Fruit fly (Drosophila melanogaster) whole organism, embryonic: ENCODE results near the gene CG33502.
A peak's percentile ranks its signal among the peaks of the same experiment; 100 is the strongest.

Experiments used
- ATbp ChIP-seq: fragments of 200-800 bp; sonication (Bioruptor generic); optimal IDR thresholded peaks from 2 replicates; lab custom pipeline; 2017; ENCODE audit warnings: missing biosample characterization, mild to moderate bottlenecking, missing genetic modification characterization, missing genetic modification reagents
- Atf-2 ChIP-seq: fragments of 200-800 bp; sonication (Bioruptor generic); optimal IDR thresholded peaks from 2 replicates; lab custom pipeline; 2016; ENCODE audit warnings: missing biosample characterization, missing genetic modification characterization
- Atf3 ChIP-seq: fragments of 200-800 bp; sonication (Bioruptor generic); optimal IDR thresholded peaks from 3 replicates; lab custom pipeline; 2016; ENCODE audit warnings: missing biosample characterization, missing genetic modification characterization
- B-H2 ChIP-seq: fragments of 200-800 bp; sonication (Bioruptor generic); optimal IDR thresholded peaks from 2 replicates; lab custom pipeline; 2018; ENCODE audit warnings: missing biosample characterization, mild to moderate bottlenecking, missing genetic modification characterization
- Bdp1 ChIP-seq: fragments of 200-800 bp; sonication (Bioruptor generic); optimal IDR thresholded peaks from 3 replicates; lab custom pipeline; 2016; ENCODE audit warnings: missing biosample characterization, missing genetic modification characterization
- CG10431 ChIP-seq: fragments of 200-800 bp; sonication (Bioruptor generic); optimal IDR thresholded peaks from 3 replicates; lab custom pipeline; 2018; ENCODE audit warnings: missing biosample characterization, mild to moderate bottlenecking, missing genetic modification characterization
- CG11723 ChIP-seq: fragments of 200-800 bp; sonication (Bioruptor generic); optimal IDR thresholded peaks from 2 replicates; lab custom pipeline; 2017; ENCODE audit warnings: missing biosample characterization, mild to moderate bottlenecking, missing genetic modification characterization
- CG13123 ChIP-seq: fragments of 200-800 bp; sonication (Bioruptor generic); optimal IDR thresholded peaks from 2 replicates; lab custom pipeline; 2016; ENCODE audit warnings: missing biosample characterization, missing genetic modification characterization
- CG13287 ChIP-seq: fragments of 200-800 bp; sonication (Bioruptor generic); IDR thresholded peaks from 2 replicates; pipeline ENCODE4 v1.3.6; 2022; ENCODE audit warnings: missing biosample characterization, missing genetic modification characterization; ENCODE audit not compliant: partially characterized antibody
- CG14667 ChIP-seq: fragments of 200-800 bp; sonication (Bioruptor generic); IDR thresholded peaks from 2 replicates; pipeline ENCODE4 v1.3.6; 2022; ENCODE audit warnings: missing biosample characterization, missing genetic modification characterization
- CG14860 ChIP-seq: fragments of 200-800 bp; sonication (Bioruptor generic); IDR thresholded peaks from 3 replicates; pipeline ENCODE4 v1.3.6; 2022; ENCODE audit warnings: missing biosample characterization, missing genetic modification characterization; ENCODE audit not compliant: partially characterized antibody
- CG14965 ChIP-seq: fragments of 200-800 bp; sonication (Bioruptor generic); optimal IDR thresholded peaks from 2 replicates; lab custom pipeline; 2016; ENCODE audit warnings: missing biosample characterization, missing genetic modification characterization, borderline replicate concordance
- CG1529 ChIP-seq: fragments of 200-800 bp; sonication (Bioruptor generic); optimal IDR thresholded peaks from 3 replicates; lab custom pipeline; 2018; ENCODE audit warnings: missing biosample characterization, missing genetic modification characterization
- CG16813 ChIP-seq: fragments of 200-800 bp; sonication (Bioruptor generic); IDR thresholded peaks from 3 replicates; pipeline ENCODE4 v1.3.6; 2022; ENCODE audit warnings: missing biosample characterization, missing genetic modification characterization; ENCODE audit not compliant: partially characterized antibody
- CG17361 ChIP-seq: fragments of 200-800 bp; sonication (Bioruptor generic); IDR thresholded peaks from 3 replicates; pipeline ENCODE4 v1.3.6; 2022; ENCODE audit warnings: missing biosample characterization, missing genetic modification characterization
- CG18011 ChIP-seq: fragments of 200-800 bp; sonication (Bioruptor generic); optimal IDR thresholded peaks from 2 replicates; lab custom pipeline; 2017; ENCODE audit warnings: missing biosample characterization, missing genetic modification characterization, mild to moderate bottlenecking, moderate library complexity, missing genotype
- CG31388 ChIP-seq: fragments of 200-800 bp; sonication (Bioruptor generic); optimal IDR thresholded peaks from 2 replicates; lab custom pipeline; 2016; ENCODE audit warnings: missing biosample characterization, missing genetic modification characterization
- CG32767 ChIP-seq: fragments of 200-800 bp; sonication (Bioruptor generic); IDR thresholded peaks from 2 replicates; pipeline ENCODE4 v1.3.6; 2022; ENCODE audit warnings: missing biosample characterization, missing genetic modification characterization
- CG32772 ChIP-seq: fragments of 200-800 bp; sonication (Bioruptor generic); IDR thresholded peaks from 2 replicates; pipeline ENCODE4 v1.3.6; 2022; ENCODE audit warnings: missing biosample characterization, missing genetic modification characterization
- CG4707 ChIP-seq: fragments of 200-800 bp; sonication (Bioruptor generic); optimal IDR thresholded peaks from 2 replicates; lab custom pipeline; 2018; ENCODE audit warnings: missing biosample characterization, mild to moderate bottlenecking, missing genetic modification characterization, moderate library complexity
- CG6175 ChIP-seq: fragments of 200-800 bp; sonication (Bioruptor generic); IDR thresholded peaks from 3 replicates; pipeline ENCODE4 v1.3.6; 2022; ENCODE audit warnings: missing biosample characterization, missing genetic modification characterization
- CG7987 ChIP-seq: fragments of 200-800 bp; sonication (Bioruptor generic); optimal IDR thresholded peaks from 2 replicates; lab custom pipeline; 2018; ENCODE audit warnings: missing biosample characterization, mild to moderate bottlenecking, missing genetic modification characterization, moderate library complexity
- CG8944 ChIP-seq: fragments of 200-800 bp; sonication (Bioruptor generic); optimal IDR thresholded peaks from 3 replicates; lab custom pipeline; 2016; ENCODE audit warnings: missing biosample characterization, missing genetic modification characterization
- CrebB ChIP-seq: fragments of 200-800 bp; sonication (Bioruptor generic); optimal IDR thresholded peaks from 3 replicates; lab custom pipeline; 2018; ENCODE audit warnings: missing biosample characterization, mild to moderate bottlenecking, missing genetic modification characterization
- D ChIP-seq, 2 experiments: fragments of 200-800 bp in 1 of 2; fragments of >200 bp in 1 of 2; sonication (Bioruptor generic) in 1 of 2; optimal IDR thresholded peaks; 2 replicates in 1 of 2; 3 replicates in 1 of 2; lab custom pipeline; 2017; ENCODE audit warnings: mild to moderate bottlenecking in 1 of 2, missing biosample characterization in 1 of 2, missing genetic modification characterization in 1 of 2, missing genetic modification reagents in 1 of 2
- HLH54F ChIP-seq: fragments of 200-800 bp; sonication (Bioruptor generic); optimal IDR thresholded peaks from 3 replicates; lab custom pipeline; 2016; ENCODE audit warnings: missing biosample characterization, missing genetic modification characterization
- Hey ChIP-seq: fragments of 200-800 bp; sonication (Bioruptor generic); optimal IDR thresholded peaks from 3 replicates; lab custom pipeline; 2018; ENCODE audit warnings: missing biosample characterization, mild to moderate bottlenecking, missing genetic modification characterization
- Hmr ChIP-seq: fragments of 200-800 bp; sonication (Bioruptor generic); optimal IDR thresholded peaks from 3 replicates; lab custom pipeline; 2017; ENCODE audit warnings: mild to moderate bottlenecking, missing biosample characterization, missing genetic modification reagents, missing genetic modification characterization
- Med ChIP-seq: fragments of 200-800 bp; sonication (Bioruptor generic); peaks from one replicate; lab custom pipeline; 2016; ENCODE audit warnings: missing biosample characterization, missing genetic modification characterization, mild to moderate bottlenecking, inconsistent platforms, moderate library complexity
- Mrtf ChIP-seq: fragments of 200-800 bp; sonication (Bioruptor generic); IDR thresholded peaks from 3 replicates; pipeline ENCODE4 v1.3.6; 2022; ENCODE audit warnings: missing biosample characterization, missing genetic modification characterization
- Nf-YA ChIP-seq: fragments of 200-800 bp; sonication (Bioruptor generic); IDR thresholded peaks from 2 replicates; pipeline ENCODE4 v1.3.6; 2022; ENCODE audit warnings: missing biosample characterization, missing genetic modification characterization
- Oaz ChIP-seq: fragments of 200-800 bp; sonication (Bioruptor generic); IDR thresholded peaks from 2 replicates; pipeline ENCODE4 v1.3.6; 2022; ENCODE audit warnings: missing biosample characterization, missing genetic modification characterization
- Opbp ChIP-seq: fragments of 200-800 bp; sonication (Bioruptor generic); IDR thresholded peaks from 3 replicates; pipeline ENCODE4 v1.3.6; 2022; ENCODE audit warnings: missing biosample characterization, missing genetic modification characterization; ENCODE audit not compliant: partially characterized antibody
- ash1 ChIP-seq: fragments of 200-800 bp; sonication (Bioruptor generic); optimal IDR thresholded peaks from 2 replicates; lab custom pipeline; 2018; ENCODE audit warnings: missing biosample characterization, mild to moderate bottlenecking, missing genetic modification characterization
- bbx ChIP-seq: fragments of 200-800 bp; sonication (Bioruptor generic); IDR thresholded peaks from 2 replicates; pipeline ENCODE4 v1.3.6; 2022; ENCODE audit warnings: missing biosample characterization, missing genetic modification characterization; ENCODE audit not compliant: partially characterized antibody
- bcd ChIP-seq: fragments of 200-800 bp; sonication (Bioruptor generic); optimal IDR thresholded peaks from 2 replicates; lab custom pipeline; 2017; ENCODE audit warnings: missing biosample characterization, mild to moderate bottlenecking, missing genetic modification characterization
- chif ChIP-seq, 2 experiments: fragments of 200-800 bp; sonication (Bioruptor generic); optimal IDR thresholded peaks; 3 replicates each; lab custom pipeline; 2016; ENCODE audit warnings: missing biosample characterization in 2 of 2, missing genetic modification characterization in 2 of 2
- fd3F ChIP-seq: fragments of 200-800 bp; sonication (Bioruptor generic); optimal IDR thresholded peaks from 2 replicates; lab custom pipeline; 2018; ENCODE audit warnings: missing biosample characterization, mild to moderate bottlenecking, missing genetic modification characterization, moderate library complexity
- ftz-f1 ChIP-seq: fragments of 200-800 bp; sonication (Bioruptor generic); optimal IDR thresholded peaks from 2 replicates; lab custom pipeline; 2016; ENCODE audit warnings: missing biosample characterization, missing genetic modification characterization
- gfzf ChIP-seq: fragments of 200-800 bp; sonication (Bioruptor generic); optimal IDR thresholded peaks from 2 replicates; lab custom pipeline; 2016; ENCODE audit warnings: missing biosample characterization, mild to moderate bottlenecking, missing genetic modification characterization, moderate library complexity
- gro ChIP-seq: fragments of 200-800 bp; sonication (Bioruptor generic); optimal IDR thresholded peaks from 2 replicates; lab custom pipeline; 2016; ENCODE audit warnings: missing biosample characterization, missing genetic modification characterization
- hkb ChIP-seq, 2 experiments: fragments of 200-800 bp in 1 of 2; fragments of >200 bp in 1 of 2; sonication (Bioruptor generic) in 1 of 2; IDR thresholded peaks in 1 of 2; optimal IDR thresholded peaks in 1 of 2; 2 replicates each; pipeline versions ENCODE4 v1.3.6 to Lab custom; 2017 to 2022; ENCODE audit warnings: missing biosample characterization in 1 of 2, missing genetic modification characterization in 1 of 2
- lab ChIP-seq: fragments of 200-800 bp; sonication (Bioruptor generic); optimal IDR thresholded peaks from 3 replicates; lab custom pipeline; 2017; ENCODE audit warnings: missing biosample characterization, missing genetic modification characterization, mild to moderate bottlenecking, moderate library complexity, missing genetic modification reagents
- nau ChIP-seq: fragments of 200-800 bp; sonication (Bioruptor generic); optimal IDR thresholded peaks from 3 replicates; lab custom pipeline; 2017; ENCODE audit warnings: missing biosample characterization, mild to moderate bottlenecking, missing genetic modification characterization, missing genetic modification reagents
- nmo ChIP-seq: fragments of 200-800 bp; sonication (Bioruptor generic); optimal IDR thresholded peaks from 2 replicates; lab custom pipeline; 2018; ENCODE audit warnings: missing biosample characterization, mild to moderate bottlenecking, missing genetic modification characterization, moderate library complexity
- repo ChIP-seq: fragments of 200-800 bp; sonication (Bioruptor generic); optimal IDR thresholded peaks from 2 replicates; lab custom pipeline; 2016; ENCODE audit warnings: missing biosample characterization, missing genetic modification characterization
- slou ChIP-seq: fragments of 200-800 bp; sonication (Bioruptor generic); optimal IDR thresholded peaks from 3 replicates; lab custom pipeline; 2016; ENCODE audit warnings: missing biosample characterization, missing genetic modification characterization
- tio ChIP-seq: fragments of 200-800 bp; sonication (Bioruptor generic); optimal IDR thresholded peaks from 2 replicates; lab custom pipeline; 2017; ENCODE audit warnings: missing biosample characterization, missing genetic modification characterization, inconsistent platforms
- yki ChIP-seq: fragments of >200 bp; optimal IDR thresholded peaks from 3 replicates; lab custom pipeline; 2018

CG33502 gene

dm6 chrX:21593907-21594306 lies 17.4 kb downstream of the CG33502 start (continued):
- TF ChIP-seq Med (peak; percentile 96), CrebB (tag; lab: Kevin White, UChicago) (peak; percentile 51), CG1529 (GFP tag; lab: Kevin White, UChicago) (peak; percentile 70), CG32772 (GFP tag; lab: Robert Waterston, UW) (peak; percentile 83), CG14965 (GFP tag; lab: Kevin White, UChicago) (peak; percentile 32), Atf-2 (GFP tag; lab: Kevin White, UChicago) (peak; percentile 58), tio (GFP tag; lab: Kevin White, UChicago) (peak; percentile 65), hkb (optimal IDR thresholded peaks at IDR 0.05; lab: Kevin White, UChicago) (no peak), hkb (GFP tag; IDR thresholded peaks at IDR 0.05; lab: Robert Waterston, UW) (peak; percentile 80), ash1 (GFP tag; lab: Kevin White, UChicago) (no peak), CG18011 (peak; percentile 31), CG13123 (GFP tag; lab: Kevin White, UChicago) (peak; percentile 52), Opbp (GFP tag; lab: Robert Waterston, UW) (no peak), HLH54F (GFP tag; lab: Kevin White, UChicago) (peak; percentile 63), Oaz (GFP tag; lab: Robert Waterston, UW) (0 out of 2 replicates have a peak, but pooled peaks have one; percentile 26), CG8944 (GFP tag; lab: Kevin White, UChicago) (peak; percentile 85), slou (peak; percentile 46), B-H2 (no peak), chif (GFP tag; optimal IDR thresholded peaks at IDR 0.05; lab: Kevin White, UChicago) (peak; percentile 84 to 90), ftz-f1 (GFP tag; lab: Kevin White, UChicago) (no peak), CG7987 (GFP tag; lab: Kevin White, UChicago) (peak; percentile 41), bcd (peak; percentile 81), yki (lab: Kevin White, UChicago) (no peak), CG16813 (GFP tag; lab: Robert Waterston, UW) (no peak), Atf3 (GFP tag; lab: Kevin White, UChicago) (peak; percentile 67), nau (GFP tag; lab: Kevin White, UChicago) (peak; percentile 67), CG10431 (GFP tag; lab: Kevin White, UChicago) (peak; percentile 30), bbx (no peak), repo (GFP tag; lab: Kevin White, UChicago) (peak; percentile 86), lab (GFP tag; lab: Kevin White, UChicago) (peak; percentile 79), CG14667 (peak; percentile 77), CG31388 (GFP tag; lab: Kevin White, UChicago) (peak; percentile 65), Mrtf (GFP tag; lab: Robert Waterston, UW) (peak; percentile 85), nmo (GFP tag; lab: Kevin White, UChicago) (peak; percentile 91), fd3F (GFP tag; lab: Kevin White, UChicago) (peak; percentile 42), gfzf (GFP tag; lab: Kevin White, UChicago) (no peak), gro (GFP tag; lab: Kevin White, UChicago) (no peak), ATbp (GFP tag; lab: Kevin White, UChicago) (peak; percentile 77), CG13287 (no peak), CG6175 (GFP tag; lab: Robert Waterston, UW) (no peak), Hey (no peak), CG4707 (GFP tag; lab: Kevin White, UChicago) (peak; percentile 66), D (optimal IDR thresholded peaks at IDR 0.05; lab: Kevin White, UChicago) (no peak), D (GFP tag; optimal IDR thresholded peaks at IDR 0.05; lab: Kevin White, UChicago) (peak; percentile 90), Hmr (GFP tag; lab: Kevin White, UChicago) (peak; percentile 68), Nf-YA (GFP tag; lab: Robert Waterston, UW) (peak; percentile 68), Bdp1 (GFP tag; lab: Kevin White, UChicago) (peak; percentile 47), CG32767 (no peak; the same call in 1 of the 2 replicates), CG11723 (GFP tag; lab: Kevin White, UChicago) (peak; percentile 50), CG17361 (GFP tag; lab: Robert Waterston, UW) (peak; percentile 91), CG14860 (GFP tag; lab: Robert Waterston, UW) (no peak)
